Fruit fly (Drosophila melanogaster) whole organism, wandering third instar larva: ENCODE data around the gene RanBP3.
A peak's percentile ranks its signal among the peaks of the same experiment; 100 is the strongest.

Source experiments
- Abd-B ChIP-seq: fragments of >200 bp; optimal IDR thresholded peaks from 2 replicates; lab custom pipeline; 2017; ENCODE audit warnings: missing biosample characterization, missing genetic modification characterization
- CG32264 ChIP-seq: fragments of 200-800 bp; sonication (Bioruptor generic); optimal IDR thresholded peaks from 2 replicates; lab custom pipeline; 2016; ENCODE audit warnings: missing biosample characterization, missing genetic modification characterization
- CG9705 ChIP-seq: fragments of 200-800 bp; sonication (Bioruptor generic); optimal IDR thresholded peaks from 2 replicates; lab custom pipeline; 2018; ENCODE audit warnings: missing biosample characterization, mild to moderate bottlenecking, missing genetic modification characterization
- CrebA ChIP-seq: fragments of 200-800 bp; sonication (Bioruptor generic); optimal IDR thresholded peaks from 2 replicates; lab custom pipeline; 2016; ENCODE audit warnings: missing biosample characterization, mild to moderate bottlenecking, missing genetic modification characterization, borderline replicate concordance
- Dfd ChIP-seq: fragments of >200 bp; optimal IDR thresholded peaks from 2 replicates; lab custom pipeline; 2017; ENCODE audit warnings: missing biosample characterization, missing genetic modification characterization
- Dif ChIP-seq: fragments of 200-275, 200-300 bp; sonication (Bioruptor generic); optimal IDR thresholded peaks from 2 replicates; lab custom pipeline; 2018; ENCODE audit warnings: missing biosample characterization, missing genetic modification characterization; ENCODE audit not compliant: partially characterized antibody
- GATAd ChIP-seq: sonication (Bioruptor generic); optimal IDR thresholded peaks from 2 replicates; lab custom pipeline; 2016; ENCODE audit warnings: missing biosample characterization, missing genetic modification characterization
- HLH106 ChIP-seq: fragments of 200-800 bp; optimal IDR thresholded peaks from 3 replicates; lab custom pipeline; 2019; ENCODE audit warnings: missing biosample characterization, mild to moderate bottlenecking, missing genetic modification characterization, moderate library complexity
- Hnf4 ChIP-seq: fragments of 200-800 bp; sonication (Bioruptor generic); optimal IDR thresholded peaks from 2 replicates; lab custom pipeline; 2016; ENCODE audit warnings: missing biosample characterization, mild to moderate bottlenecking, missing genetic modification characterization
- Hr78 ChIP-seq: fragments of >200 bp; optimal IDR thresholded peaks from 2 replicates; lab custom pipeline; 2017; ENCODE audit warnings: missing biosample characterization, missing genetic modification characterization
- Hr83 ChIP-seq: fragments of 200-300 bp; sonication (Bioruptor generic); optimal IDR thresholded peaks from 2 replicates; lab custom pipeline; 2016; ENCODE audit warnings: missing biosample characterization, mild to moderate bottlenecking, missing genetic modification characterization, moderate library complexity; ENCODE audit not compliant: poor library complexity, severe bottlenecking
- Jra ChIP-seq: sonication (Bioruptor generic); optimal IDR thresholded peaks from 2 replicates; lab custom pipeline; 2016; ENCODE audit warnings: missing biosample characterization, missing genetic modification characterization
- Mio ChIP-seq: sonication (Bioruptor generic); optimal IDR thresholded peaks from 2 replicates; lab custom pipeline; 2016; ENCODE audit warnings: missing biosample characterization, missing genetic modification characterization
- Myc ChIP-seq: fragments of >200 bp; optimal IDR thresholded peaks from 2 replicates; lab custom pipeline; 2017
- N ChIP-seq: fragments of >200 bp; optimal IDR thresholded peaks from 2 replicates; lab custom pipeline; 2018; ENCODE audit warnings: missing biosample characterization, missing external identifiers, missing genetic modification characterization
- OdsH ChIP-seq: fragments of 200-800 bp; sonication (Bioruptor generic); optimal IDR thresholded peaks from 2 replicates; lab custom pipeline; 2016; ENCODE audit warnings: missing biosample characterization, mild to moderate bottlenecking, missing genetic modification characterization
- Rel ChIP-seq, 2 experiments: fragments of 200-800 bp; sonication (Bioruptor generic) in 1 of 2; optimal IDR thresholded peaks; 2 replicates in 1 of 2; 3 replicates in 1 of 2; lab custom pipeline; 2016 to 2019; ENCODE audit warnings: mild to moderate bottlenecking in 2 of 2, missing biosample characterization in 2 of 2, missing genetic modification characterization in 2 of 2, moderate library complexity in 1 of 2
- Sp1 ChIP-seq: fragments of 200-800 bp; sonication (Bioruptor generic); optimal IDR thresholded peaks from 3 replicates; lab custom pipeline; 2019; ENCODE audit warnings: missing biosample characterization, mild to moderate bottlenecking, missing genetic modification characterization, moderate library complexity
- Vsx2 ChIP-seq: fragments of 200-300, 225-300 bp; sonication (Bioruptor generic); optimal IDR thresholded peaks from 2 replicates; lab custom pipeline; 2018; ENCODE audit warnings: missing biosample characterization, missing genetic modification characterization; ENCODE audit not compliant: partially characterized antibody
- br ChIP-seq: fragments of 200-800 bp; sonication (Bioruptor generic); optimal IDR thresholded peaks from 2 replicates; lab custom pipeline; 2016; ENCODE audit warnings: missing biosample characterization, missing genetic modification characterization
- brk ChIP-seq: fragments of 200-800 bp; sonication (Bioruptor generic); optimal IDR thresholded peaks from 2 replicates; lab custom pipeline; 2016; ENCODE audit warnings: missing biosample characterization, mild to moderate bottlenecking, missing genetic modification characterization
- dl ChIP-seq, 2 experiments: fragments of 175-275, 200-275 bp in 1 of 2; fragments of 200-275 bp in 1 of 2; sonication (Bioruptor generic); optimal IDR thresholded peaks; lab custom pipeline; 2018; ENCODE audit warnings: mild to moderate bottlenecking in 2 of 2, missing biosample characterization in 2 of 2, missing genetic modification characterization in 2 of 2, moderate library complexity in 2 of 2; ENCODE audit not compliant: partially characterized antibody in 2 of 2, insufficient read depth in 1 of 2
- dmrt93B ChIP-seq: fragments of 200-800 bp; sonication (Bioruptor generic); optimal IDR thresholded peaks from 2 replicates; lab custom pipeline; 2018; ENCODE audit warnings: missing biosample characterization, mild to moderate bottlenecking, missing genetic modification characterization
- dsf ChIP-seq: sonication (Bioruptor generic); optimal IDR thresholded peaks from 2 replicates; lab custom pipeline; 2016; ENCODE audit warnings: missing biosample characterization, missing genetic modification characterization, borderline replicate concordance
- ey ChIP-seq: fragments of 200-800 bp; sonication (Bioruptor generic); optimal IDR thresholded peaks from 2 replicates; lab custom pipeline; 2016; ENCODE audit warnings: missing biosample characterization, missing genetic modification characterization
- foxo ChIP-seq, 2 experiments: fragments of 200-800 bp; sonication (Bioruptor generic); optimal IDR thresholded peaks; 2 replicates in 1 of 2; 3 replicates in 1 of 2; lab custom pipeline; 2016 to 2017; ENCODE audit warnings: missing biosample characterization in 2 of 2, missing genetic modification characterization in 2 of 2
- fru ChIP-seq: fragments of 200-800 bp; sonication (Bioruptor generic); optimal IDR thresholded peaks from 3 replicates; lab custom pipeline; 2016; ENCODE audit warnings: missing biosample characterization, mild to moderate bottlenecking, missing genetic modification characterization
- h ChIP-seq: fragments of 200-800 bp; sonication (Bioruptor generic); optimal IDR thresholded peaks from 3 replicates; lab custom pipeline; 2016; ENCODE audit warnings: missing biosample characterization, mild to moderate bottlenecking, missing genetic modification characterization
- jim ChIP-seq: fragments of 175-275, 200-325 bp; sonication (Bioruptor generic); optimal IDR thresholded peaks from 2 replicates; lab custom pipeline; 2016; ENCODE audit warnings: missing biosample characterization, mild to moderate bottlenecking, missing genetic modification characterization
- lola ChIP-seq: fragments of >200 bp; optimal IDR thresholded peaks from 2 replicates; lab custom pipeline; 2017; ENCODE audit warnings: missing biosample characterization, missing genetic modification characterization
- pan ChIP-seq: fragments of >200 bp; optimal IDR thresholded peaks from 2 replicates; lab custom pipeline; 2017
- psq ChIP-seq: fragments of 200-800 bp; sonication (Bioruptor generic); optimal IDR thresholded peaks from 3 replicates; lab custom pipeline; 2017; ENCODE audit warnings: missing biosample characterization, mild to moderate bottlenecking, missing genetic modification characterization, moderate library complexity
- rgr ChIP-seq: fragments of 200-800 bp; sonication (Bioruptor generic); optimal IDR thresholded peaks from 3 replicates; lab custom pipeline; 2016; ENCODE audit warnings: missing biosample characterization, mild to moderate bottlenecking, missing genetic modification characterization
- sage ChIP-seq: fragments of 200-800 bp; sonication (Bioruptor generic); optimal IDR thresholded peaks from 2 replicates; lab custom pipeline; 2016; ENCODE audit warnings: missing biosample characterization, mild to moderate bottlenecking, missing genetic modification characterization
- sv ChIP-seq: fragments of 200-800 bp; sonication (Bioruptor generic); optimal IDR thresholded peaks from 3 replicates; lab custom pipeline; 2016; ENCODE audit warnings: missing biosample characterization, missing genetic modification characterization
- tai ChIP-seq: sonication (Bioruptor generic); optimal IDR thresholded peaks from 2 replicates; lab custom pipeline; 2016; ENCODE audit warnings: missing biosample characterization, missing genetic modification characterization
- usp ChIP-seq: fragments of >200 bp; optimal IDR thresholded peaks from 2 replicates; lab custom pipeline; 2017; ENCODE audit warnings: missing biosample characterization, missing genetic modification characterization
- woc ChIP-seq: sonication (Bioruptor generic); optimal IDR thresholded peaks from 2 replicates; lab custom pipeline; 2016; ENCODE audit warnings: missing biosample characterization, mild to moderate bottlenecking, missing genetic modification characterization

RanBP3 gene

dm6 chr3R:23767417-23767853 is 14.8 kb upstream of the RanBP3 start, which contains the start of the genes CG10214 and CG10375:
Gene CG10214 (minus strand): TSS chr3R:23767488.
Gene CG10375 (plus strand): TSS chr3R:23767712.
- TF ChIP-seq CG32264 (GFP tag; lab: Kevin White, UChicago) (peak; percentile 59), Dif (no peak), br (GFP tag; lab: Kevin White, UChicago) (peak; percentile 66), dmrt93B (GFP tag; lab: Kevin White, UChicago) (peak; percentile 26), brk (GFP tag; lab: Kevin White, UChicago) (no peak), jim (GFP tag; lab: Kevin White, UChicago) (no peak), fru (peak; percentile 75), psq (GFP tag; lab: Kevin White, UChicago) (peak; percentile 51), N (GFP tag; lab: Kevin White, UChicago) (no peak), CrebA (GFP tag; lab: Kevin White, UChicago) (no peak), Mio (GFP tag; lab: Kevin White, UChicago) (peak; percentile 21), sv (GFP tag; lab: Kevin White, UChicago) (peak; percentile 75), rgr (GFP tag; lab: Kevin White, UChicago) (peak; percentile 86), h (GFP tag; lab: Kevin White, UChicago) (peak; percentile 82), dl (GFP tag; optimal IDR thresholded peaks at IDR 0.05; lab: Kevin White, UChicago; ENCODE audit: insufficient read depth in 1 of 2, partially characterized antibody in 2 of 2) (no peak), foxo (GFP tag; optimal IDR thresholded peaks at IDR 0.05; lab: Kevin White, UChicago) (peak in 1 of 2 experiments; percentile 86), usp (GFP tag; lab: Kevin White, UChicago) (no peak), Hnf4 (GFP tag; lab: Kevin White, UChicago) (no peak), Hr78 (no peak), pan (lab: Kevin White, UChicago) (no peak), tai (no peak), ey (peak; percentile 79), lola (GFP tag; lab: Kevin White, UChicago) (no peak), HLH106 (tag; lab: Kevin White, UChicago) (peak; percentile 68), Dfd (GFP tag; lab: Kevin White, UChicago) (no peak), sage (GFP tag; lab: Kevin White, UChicago) (no peak), GATAd (peak; percentile 22), dsf (GFP tag; lab: Kevin White, UChicago) (no peak), Rel (GFP tag; optimal IDR thresholded peaks at IDR 0.05; lab: Kevin White, UChicago) (no peak), Rel (tag; optimal IDR thresholded peaks at IDR 0.05; lab: Kevin White, UChicago) (peak; percentile 95), OdsH (GFP tag; lab: Kevin White, UChicago) (peak; percentile 68), CG9705 (GFP tag; lab: Kevin White, UChicago) (peak; percentile 51), woc (GFP tag; lab: Kevin White, UChicago) (peak; percentile 53), Vsx2 (no peak), Myc (lab: Kevin White, UChicago) (peak; percentile 62), Hr83 (GFP tag; lab: Kevin White, UChicago) (peak; percentile 72), Jra (GFP tag; lab: Kevin White, UChicago) (peak; percentile 67), Abd-B (no peak), Sp1 (GFP tag; lab: Kevin White, UChicago) (peak; percentile 71)

- TF ChIP-seq sv (GFP tag; lab: Kevin White, UChicago) (no peak), h (GFP tag; lab: Kevin White, UChicago) (peak; percentile 31), OdsH (GFP tag; lab: Kevin White, UChicago) (no peak), rgr (GFP tag; lab: Kevin White, UChicago) (peak; percentile 37), Dif (no peak), Myc (lab: Kevin White, UChicago) (no peak), Hnf4 (GFP tag; lab: Kevin White, UChicago) (peak; percentile 30), Sp1 (GFP tag; lab: Kevin White, UChicago) (peak; percentile 76), Rel (GFP tag; optimal IDR thresholded peaks at IDR 0.05; lab: Kevin White, UChicago) (peak; percentile 23), Rel (tag; optimal IDR thresholded peaks at IDR 0.05; lab: Kevin White, UChicago) (peak; percentile 85), Vsx2 (no peak), HLH106 (tag; lab: Kevin White, UChicago) (peak; percentile 62), foxo (GFP tag; optimal IDR thresholded peaks at IDR 0.05; lab: Kevin White, UChicago) (peak in 1 of 2 experiments; percentile 11), CrebA (GFP tag; lab: Kevin White, UChicago) (no peak), usp (GFP tag; lab: Kevin White, UChicago) (no peak)
Observed at dm6 chr3R:23763622-23764273, 11.1 kb upstream of the RanBP3 start, which contains the start of gene Lsd-1. Gene Lsd-1 (plus strand): TSS chr3R:23763857.
